Fruit fly (Drosophila melanogaster): ENCODE results near the gene MsrA.
A peak's percentile ranks its signal among the peaks of the same experiment; 100 is the strongest.

Gene MsrA

dm6 chr3L:15548843-15549242 lies 38.0 kb downstream of the MsrA start (continued):
- TF ChIP-seq h (GFP tag; optimal IDR thresholded peaks at IDR 0.05) = peak; percentile 63
- peak; percentile 42 for TF ChIP-seq Sp1 (GFP tag; optimal IDR thresholded peaks at IDR 0.05)
- no peak for TF ChIP-seq ey (GFP tag; optimal IDR thresholded peaks at IDR 0.05)
- TF ChIP-seq br (GFP tag; optimal IDR thresholded peaks at IDR 0.05) = peak; percentile 17
- TF ChIP-seq jim (GFP tag; optimal IDR thresholded peaks at IDR 0.05) = no peak
- no peak for TF ChIP-seq dsf (GFP tag; optimal IDR thresholded peaks at IDR 0.05; ENCODE audit: borderline replicate concordance)
- TF ChIP-seq Abd-B (GFP tag; optimal IDR thresholded peaks at IDR 0.05) = no peak
- TF ChIP-seq lola (GFP tag; optimal IDR thresholded peaks at IDR 0.05) = no peak

- peak; percentile 36 for TF ChIP-seq Myc (optimal IDR thresholded peaks at IDR 0.05)
- no peak for TF ChIP-seq sv (GFP tag; optimal IDR thresholded peaks at IDR 0.05)
- TF ChIP-seq h (GFP tag; optimal IDR thresholded peaks at IDR 0.05) = peak; percentile 24
- peak; percentile 79 for TF ChIP-seq Dfd (GFP tag; optimal IDR thresholded peaks at IDR 0.05)
- TF ChIP-seq CG9705 (GFP tag; optimal IDR thresholded peaks at IDR 0.05) = no peak
- TF ChIP-seq Hnf4 (GFP tag; optimal IDR thresholded peaks at IDR 0.05) = peak; percentile 65
- TF ChIP-seq dl (GFP tag; optimal IDR thresholded peaks at IDR 0.05; ENCODE audit: insufficient read depth in 1 of 2, partially characterized antibody in 2 of 2) = peak in 1 of 2 experiments; percentile 7
- peak; percentile 76 for TF ChIP-seq Jra (GFP tag; optimal IDR thresholded peaks at IDR 0.05)
- TF ChIP-seq sage (GFP tag; optimal IDR thresholded peaks at IDR 0.05) = peak; percentile 35
- TF ChIP-seq usp (GFP tag; optimal IDR thresholded peaks at IDR 0.05) = no peak
- no peak for TF ChIP-seq N (GFP tag; optimal IDR thresholded peaks at IDR 0.05)
- peak; percentile 54 for TF ChIP-seq Hr83 (GFP tag; optimal IDR thresholded peaks at IDR 0.05; ENCODE audit: poor library complexity, severe bottlenecking)
- peak; percentile 13 for TF ChIP-seq HLH106 (tag; optimal IDR thresholded peaks at IDR 0.05)
- peak; percentile 27 for TF ChIP-seq fru (GFP tag; optimal IDR thresholded peaks at IDR 0.05)
- TF ChIP-seq br (GFP tag; optimal IDR thresholded peaks at IDR 0.05) = peak; percentile 45
- no peak for TF ChIP-seq Rel (GFP tag; optimal IDR thresholded peaks at IDR 0.05)
- peak; percentile 100 for TF ChIP-seq Rel (tag; optimal IDR thresholded peaks at IDR 0.05)
- no peak for TF ChIP-seq brk (GFP tag; optimal IDR thresholded peaks at IDR 0.05)
- no peak for TF ChIP-seq Vsx2 (GFP tag; optimal IDR thresholded peaks at IDR 0.05; ENCODE audit: partially characterized antibody)
- TF ChIP-seq Sp1 (GFP tag; optimal IDR thresholded peaks at IDR 0.05) = peak; percentile 56
These were observed 43.3 kb downstream of the MsrA start, which contains the start of gene AGO2 for dm6 chr3L:15553993-15554644. TSS of gene AGO2 (plus strand) at chr3L:15554113.

dm6 chr3L:15562727-15563057 lies 51.8 kb downstream of the MsrA start:
- TF ChIP-seq usp (GFP tag; optimal IDR thresholded peaks at IDR 0.05) (no peak), Rel (GFP tag; optimal IDR thresholded peaks at IDR 0.05) (no peak), Rel (tag; optimal IDR thresholded peaks at IDR 0.05) (peak; percentile 45), fru (GFP tag; optimal IDR thresholded peaks at IDR 0.05) (no peak)

Data from whole organism, wandering third instar larva.